Fruit fly (Drosophila melanogaster) whole organism, prepupa: ENCODE results near the gene Zn72D.

Experiments
- Blimp-1 ChIP-seq: fragments of 200-800 bp; sonication (Bioruptor generic); optimal IDR thresholded peaks from 3 replicates; lab custom pipeline; 2017; ENCODE audit warnings: missing biosample characterization, missing genetic modification characterization, mild to moderate bottlenecking, moderate library complexity, missing genetic modification reagents
- CG10669 ChIP-seq: fragments of 200-800 bp; sonication (Bioruptor generic); optimal IDR thresholded peaks from 3 replicates; lab custom pipeline; 2018; ENCODE audit warnings: missing biosample characterization, mild to moderate bottlenecking, missing genetic modification characterization, moderate library complexity
- CG11294 ChIP-seq: fragments of 200-800 bp; sonication (Bioruptor generic); IDR thresholded peaks from 2 replicates; pipeline ENCODE4 v1.3.6; 2022; ENCODE audit warnings: missing biosample characterization, missing genetic modification characterization
- CG11762 ChIP-seq: fragments of 200-800 bp; sonication (Bioruptor generic); optimal IDR thresholded peaks from 3 replicates; lab custom pipeline; 2016; ENCODE audit warnings: missing biosample characterization, missing genetic modification characterization; ENCODE audit not compliant: insufficient read depth
- CG11902 ChIP-seq: fragments of 200-800 bp; sonication (Bioruptor generic); optimal IDR thresholded peaks from 3 replicates; lab custom pipeline; 2016; ENCODE audit warnings: missing biosample characterization, missing genetic modification characterization
- CG15336 ChIP-seq: fragments of 200-800 bp; sonication (Bioruptor generic); IDR thresholded peaks from 2 replicates; pipeline ENCODE4 v1.3.6; 2022; ENCODE audit warnings: missing biosample characterization, missing genetic modification characterization
- CG1621 ChIP-seq: fragments of 200-800 bp; sonication (Bioruptor generic); optimal IDR thresholded peaks from 3 replicates; lab custom pipeline; 2018; ENCODE audit warnings: missing biosample characterization, mild to moderate bottlenecking, missing genetic modification characterization
- CG16779 ChIP-seq: fragments of 200-800 bp; sonication (Bioruptor generic); optimal IDR thresholded peaks from 3 replicates; lab custom pipeline; 2017; ENCODE audit warnings: missing biosample characterization, mild to moderate bottlenecking, missing genetic modification characterization
- CG3032 ChIP-seq: fragments of 200-800 bp; optimal IDR thresholded peaks from 2 replicates; lab custom pipeline; 2019; ENCODE audit warnings: missing biosample characterization, mild to moderate bottlenecking, missing genetic modification characterization, moderate library complexity
- CG32006 ChIP-seq: fragments of 200-800 bp; sonication (Bioruptor generic); optimal IDR thresholded peaks from 3 replicates; lab custom pipeline; 2017; ENCODE audit warnings: missing biosample characterization, mild to moderate bottlenecking, missing genetic modification characterization
- CG34406 ChIP-seq: fragments of 200-800 bp; sonication (Bioruptor generic); optimal IDR thresholded peaks from 3 replicates; lab custom pipeline; 2016; ENCODE audit warnings: missing biosample characterization, missing genetic modification characterization
- CG4318 ChIP-seq: fragments of 200-800 bp; sonication (Bioruptor generic); optimal IDR thresholded peaks from 3 replicates; lab custom pipeline; 2017; ENCODE audit warnings: missing biosample characterization, mild to moderate bottlenecking, missing genetic modification characterization
- CG6163 ChIP-seq: fragments of 200-800 bp; sonication (Bioruptor generic); IDR thresholded peaks from 3 replicates; pipeline ENCODE4 v1.3.6; 2022; ENCODE audit warnings: missing biosample characterization, missing genetic modification characterization
- CG6276 ChIP-seq: fragments of 200-800 bp; sonication (Bioruptor generic); optimal IDR thresholded peaks from 2 replicates; lab custom pipeline; 2017; ENCODE audit warnings: missing biosample characterization, mild to moderate bottlenecking, missing genetic modification characterization
- CG6792 ChIP-seq: fragments of 200-800 bp; sonication (Bioruptor generic); optimal IDR thresholded peaks from 3 replicates; lab custom pipeline; 2016; ENCODE audit warnings: missing biosample characterization, missing genetic modification characterization
- CG6808 ChIP-seq: fragments of 200-800 bp; sonication (Bioruptor generic); optimal IDR thresholded peaks from 3 replicates; lab custom pipeline; 2017; ENCODE audit warnings: missing biosample characterization, missing genetic modification characterization, mild to moderate bottlenecking, moderate library complexity, missing genetic modification reagents
- CG6854 ChIP-seq: fragments of 200-800 bp; sonication (Bioruptor generic); optimal IDR thresholded peaks from 2 replicates; lab custom pipeline; 2017; ENCODE audit warnings: missing biosample characterization, mild to moderate bottlenecking, missing genetic modification characterization
- CG7368 ChIP-seq: fragments of 200-800 bp; sonication (Bioruptor generic); optimal IDR thresholded peaks from 3 replicates; lab custom pipeline; 2016; ENCODE audit warnings: missing biosample characterization, missing genetic modification characterization
- CG8119 ChIP-seq: fragments of 200-800 bp; sonication (Bioruptor generic); IDR thresholded peaks from 3 replicates; pipeline ENCODE4 v1.3.6; 2022; ENCODE audit warnings: missing biosample characterization, missing genetic modification characterization
- CG8319 ChIP-seq: fragments of 200-800 bp; sonication (Bioruptor generic); optimal IDR thresholded peaks from 3 replicates; lab custom pipeline; 2016; ENCODE audit warnings: missing biosample characterization, missing genetic modification characterization
- CG8632 ChIP-seq: fragments of 200-800 bp; sonication (Bioruptor generic); optimal IDR thresholded peaks from 3 replicates; lab custom pipeline; 2016; ENCODE audit warnings: missing biosample characterization, missing genetic modification characterization
- CG9139 ChIP-seq: fragments of 200-800 bp; sonication (Bioruptor generic); optimal IDR thresholded peaks from 3 replicates; lab custom pipeline; 2017; ENCODE audit warnings: missing biosample characterization, mild to moderate bottlenecking, missing genetic modification characterization
- Eip75B ChIP-seq: fragments of 200-800 bp; sonication (Bioruptor generic); optimal IDR thresholded peaks from 3 replicates; lab custom pipeline; 2016; ENCODE audit warnings: missing biosample characterization, missing genetic modification characterization
- Eip93F ChIP-seq: fragments of 200-800 bp; sonication (Bioruptor generic); optimal IDR thresholded peaks from 2 replicates; lab custom pipeline; 2016; ENCODE audit warnings: missing biosample characterization, mild to moderate bottlenecking, missing genetic modification characterization
- Ets21C ChIP-seq: fragments of 200-800 bp; sonication (Bioruptor generic); optimal IDR thresholded peaks from 3 replicates; lab custom pipeline; 2016; ENCODE audit warnings: missing biosample characterization, missing genetic modification characterization
- Ets96B ChIP-seq: fragments of 200-800 bp; optimal IDR thresholded peaks from 2 replicates; lab custom pipeline; 2019; ENCODE audit warnings: missing biosample characterization, mild to moderate bottlenecking, missing genetic modification characterization, moderate library complexity
- Hr38 ChIP-seq: sonication (Bioruptor generic); optimal IDR thresholded peaks from 2 replicates; lab custom pipeline; 2016; ENCODE audit warnings: missing biosample characterization, missing genetic modification characterization
- Hr39 ChIP-seq: fragments of 200-800 bp; sonication (Bioruptor generic); optimal IDR thresholded peaks from 2 replicates; lab custom pipeline; 2016; ENCODE audit warnings: missing biosample characterization, missing genetic modification characterization
- Hr4 ChIP-seq: fragments of 200-800 bp; sonication (Bioruptor generic); optimal IDR thresholded peaks from 3 replicates; lab custom pipeline; 2016; ENCODE audit warnings: missing biosample characterization, missing genetic modification characterization
- Lpt ChIP-seq: fragments of 200-800 bp; sonication (Bioruptor generic); optimal IDR thresholded peaks from 3 replicates; lab custom pipeline; 2016; ENCODE audit warnings: missing biosample characterization, missing genetic modification characterization
- Met ChIP-seq: fragments of 200-800 bp; sonication (Bioruptor generic); optimal IDR thresholded peaks from 3 replicates; lab custom pipeline; 2016; ENCODE audit warnings: missing biosample characterization, missing genetic modification characterization
- OdsH ChIP-seq: fragments of 200-800 bp; sonication (Bioruptor generic); optimal IDR thresholded peaks from 3 replicates; lab custom pipeline; 2016; ENCODE audit warnings: missing biosample characterization, missing genetic modification characterization
- Smox ChIP-seq: fragments of 200-800 bp; sonication (Bioruptor generic); optimal IDR thresholded peaks from 3 replicates; lab custom pipeline; 2016; ENCODE audit warnings: missing biosample characterization, missing genetic modification characterization
- Sox102F ChIP-seq: fragments of 200-800 bp; sonication (Bioruptor generic); optimal IDR thresholded peaks from 2 replicates; lab custom pipeline; 2016; ENCODE audit warnings: missing biosample characterization, mild to moderate bottlenecking, missing genetic modification characterization
- Sox14 ChIP-seq: fragments of 200-800 bp; sonication (Bioruptor generic); optimal IDR thresholded peaks from 3 replicates; lab custom pipeline; 2016; ENCODE audit warnings: missing biosample characterization, missing genetic modification characterization
- Sox15 ChIP-seq: fragments of 200-800 bp; sonication (Bioruptor generic); optimal IDR thresholded peaks from 3 replicates; lab custom pipeline; 2016; ENCODE audit warnings: missing biosample characterization, missing genetic modification characterization
- achi ChIP-seq: fragments of 200-800 bp; sonication (Bioruptor generic); optimal IDR thresholded peaks from 3 replicates; lab custom pipeline; 2016; ENCODE audit warnings: missing biosample characterization, missing genetic modification characterization
- acj6 ChIP-seq: fragments of 200-800 bp; sonication (Bioruptor generic); optimal IDR thresholded peaks from 3 replicates; lab custom pipeline; 2016; ENCODE audit warnings: missing biosample characterization, missing genetic modification characterization
- cyc ChIP-seq: fragments of 200-800 bp; sonication (Bioruptor generic); optimal IDR thresholded peaks from 3 replicates; lab custom pipeline; 2016; ENCODE audit warnings: missing biosample characterization, missing genetic modification characterization
- dsx ChIP-seq: fragments of 200-800 bp; optimal IDR thresholded peaks from 3 replicates; lab custom pipeline; 2019; ENCODE audit warnings: missing biosample characterization, mild to moderate bottlenecking, missing genetic modification characterization, moderate library complexity; ENCODE audit not compliant: poor library complexity, severe bottlenecking
- eg ChIP-seq: fragments of 200-800 bp; sonication (Bioruptor generic); IDR thresholded peaks from 3 replicates; pipeline ENCODE4 v1.3.6; 2022; ENCODE audit warnings: missing biosample characterization, missing genetic modification characterization
- esn ChIP-seq: fragments of 200-800 bp; sonication (Bioruptor generic); optimal IDR thresholded peaks from 2 replicates; lab custom pipeline; 2016; ENCODE audit warnings: missing biosample characterization, mild to moderate bottlenecking, missing genetic modification characterization, moderate library complexity
- fd59A ChIP-seq: fragments of 200-800 bp; sonication (Bioruptor generic); optimal IDR thresholded peaks from 2 replicates; lab custom pipeline; 2017; ENCODE audit warnings: missing biosample characterization, mild to moderate bottlenecking, missing genetic modification characterization, missing genetic modification reagents
- fd85E ChIP-seq: fragments of 200-800 bp; sonication (Bioruptor generic); optimal IDR thresholded peaks from 3 replicates; lab custom pipeline; 2016; ENCODE audit warnings: missing biosample characterization, missing genetic modification characterization
- fkh ChIP-seq: fragments of 200-800 bp; sonication (Bioruptor generic); optimal IDR thresholded peaks from 3 replicates; lab custom pipeline; 2017; ENCODE audit warnings: missing biosample characterization, mild to moderate bottlenecking, missing genetic modification characterization, moderate library complexity
- lz ChIP-seq: fragments of 200-800 bp; sonication (Bioruptor generic); optimal IDR thresholded peaks from 3 replicates; lab custom pipeline; 2016; ENCODE audit warnings: missing biosample characterization, missing genetic modification characterization
- pdm3 ChIP-seq: fragments of 200-800 bp; sonication (Bioruptor generic); optimal IDR thresholded peaks from 3 replicates; lab custom pipeline; 2016; ENCODE audit warnings: missing biosample characterization, missing genetic modification characterization
- salr ChIP-seq, 2 experiments: fragments of 200-800 bp; sonication (Bioruptor generic); optimal IDR thresholded peaks; 3 replicates each; lab custom pipeline; 2016 to 2018; ENCODE audit warnings: missing biosample characterization in 2 of 2, missing genetic modification characterization in 2 of 2, mild to moderate bottlenecking in 1 of 2
- spab ChIP-seq: fragments of 200-800 bp; sonication (Bioruptor generic); optimal IDR thresholded peaks from 2 replicates; lab custom pipeline; 2017; ENCODE audit warnings: missing biosample characterization, mild to moderate bottlenecking, missing genetic modification characterization, missing genetic modification reagents
- ss ChIP-seq, 2 experiments: fragments of 200-800 bp; sonication (Bioruptor generic); optimal IDR thresholded peaks; 2 replicates in 1 of 2; 3 replicates in 1 of 2; lab custom pipeline; 2017 to 2018; ENCODE audit warnings: mild to moderate bottlenecking in 2 of 2, missing biosample characterization in 2 of 2, missing genetic modification characterization in 2 of 2, moderate library complexity in 1 of 2
- svp ChIP-seq: fragments of 200-800 bp; sonication (Bioruptor generic); peaks from one replicate; lab custom pipeline; 2016; ENCODE audit warnings: missing biosample characterization, missing genetic modification characterization
- topi ChIP-seq: fragments of 200-800 bp; sonication (Bioruptor generic); optimal IDR thresholded peaks from 3 replicates; lab custom pipeline; 2016; ENCODE audit warnings: missing biosample characterization, missing genetic modification characterization

Zn72D gene

dm6 chr3L:16147819-16148236 lies 35.4 kb upstream of the Zn72D start:
- no peak for TF ChIP-seq CG9139 (GFP tag; lab: Kevin White, UChicago)
- peak; percentile 36 for TF ChIP-seq OdsH (GFP tag; lab: Kevin White, UChicago)
- TF ChIP-seq CG6854 (GFP tag; lab: Kevin White, UChicago) = no peak
- peak; percentile 61 for TF ChIP-seq CG32006 (GFP tag; lab: Kevin White, UChicago)
- peak; percentile 20 for TF ChIP-seq CG7368 (GFP tag; lab: Kevin White, UChicago)
- TF ChIP-seq Sox15 (GFP tag; lab: Kevin White, UChicago) = peak; percentile 15
- no peak for TF ChIP-seq fkh (GFP tag; lab: Kevin White, UChicago)
- TF ChIP-seq acj6 (GFP tag; lab: Kevin White, UChicago) = peak; percentile 48
- TF ChIP-seq esn = peak; percentile 56
- TF ChIP-seq Ets21C = peak; percentile 31
- TF ChIP-seq CG16779 (tag; lab: Kevin White, UChicago) = no peak
- TF ChIP-seq dsx = no peak
- TF ChIP-seq spab = peak; percentile 31
- peak; percentile 29 for TF ChIP-seq CG11902 (GFP tag; lab: Kevin White, UChicago)
- peak; percentile 61 for TF ChIP-seq CG11762
- no peak for TF ChIP-seq CG11294 (GFP tag; lab: Robert Waterston, UW)
- peak; percentile 36 for TF ChIP-seq Hr4
- TF ChIP-seq CG6808 (GFP tag; lab: Kevin White, UChicago) = peak; percentile 46
- peak; percentile 27 for TF ChIP-seq cyc (GFP tag; lab: Kevin White, UChicago)
- TF ChIP-seq Ets96B (tag; lab: Kevin White, UChicago) = peak; percentile 40
- TF ChIP-seq achi (GFP tag; lab: Kevin White, UChicago) = no peak
- TF ChIP-seq Eip93F (GFP tag; lab: Kevin White, UChicago) = peak; percentile 8
- no peak for TF ChIP-seq CG1621 (tag; lab: Kevin White, UChicago)
- no peak for TF ChIP-seq CG6163 (GFP tag; lab: Robert Waterston, UW)
- no peak for TF ChIP-seq eg (GFP tag; lab: Robert Waterston, UW)
- peak; percentile 46 for TF ChIP-seq CG8319 (GFP tag; lab: Kevin White, UChicago)
- peak in 1 of 2 experiments; percentile 59 for TF ChIP-seq salr (GFP tag; optimal IDR thresholded peaks at IDR 0.05; lab: Kevin White, UChicago)
- TF ChIP-seq CG6792 (GFP tag; lab: Kevin White, UChicago) = peak; percentile 53
- TF ChIP-seq CG34406 (GFP tag; lab: Kevin White, UChicago) = peak; percentile 24
- peak; percentile 45 for TF ChIP-seq CG8632 (GFP tag; lab: Kevin White, UChicago)
- TF ChIP-seq CG8119 (GFP tag; lab: Robert Waterston, UW) = 0 out of 3 replicates have a peak, but pooled peaks have one; percentile 10
- peak; percentile 36 for TF ChIP-seq Sox14 (GFP tag; lab: Kevin White, UChicago)
- TF ChIP-seq Lpt (GFP tag; lab: Kevin White, UChicago) = no peak
- TF ChIP-seq fd85E (GFP tag; lab: Kevin White, UChicago) = no peak
- TF ChIP-seq pdm3 (GFP tag; lab: Kevin White, UChicago) = peak; percentile 31
- TF ChIP-seq Hr38 = no peak
- TF ChIP-seq lz (GFP tag; lab: Kevin White, UChicago) = peak; percentile 50
- TF ChIP-seq CG3032 (tag; lab: Kevin White, UChicago) = peak; percentile 45
- peak; percentile 54 for TF ChIP-seq CG15336 (GFP tag; lab: Robert Waterston, UW)
- peak; percentile 42 for TF ChIP-seq Sox102F
- TF ChIP-seq Eip75B (GFP tag; lab: Kevin White, UChicago) = peak; percentile 64
- no peak for TF ChIP-seq CG4318 (GFP tag; lab: Kevin White, UChicago)
- TF ChIP-seq ss (GFP tag; optimal IDR thresholded peaks at IDR 0.05; lab: Kevin White, UChicago) = peak in 1 of 2 experiments; percentile 24
- no peak for TF ChIP-seq Blimp-1 (GFP tag; lab: Kevin White, UChicago)
- peak; percentile 21 for TF ChIP-seq Hr39 (GFP tag; lab: Kevin White, UChicago)
- no peak for TF ChIP-seq svp (GFP tag; lab: Kevin White, UChicago)
- TF ChIP-seq Met (GFP tag; lab: Kevin White, UChicago) = peak; percentile 48
- peak; percentile 21 for TF ChIP-seq fd59A
- peak; percentile 44 for TF ChIP-seq topi (GFP tag; lab: Kevin White, UChicago)
- TF ChIP-seq CG10669 (GFP tag; lab: Kevin White, UChicago) = peak; percentile 39
- TF ChIP-seq Smox = peak; percentile 55
- peak; percentile 17 for TF ChIP-seq CG6276
